Worm (Caenorhabditis elegans): ENCODE results near the gene fahd-1.

ce11 chrIII:7866189-7866588, 25.9 kb upstream of the fahd-1 start, which contains the start of gene cup-4:
- no peak for TF ChIP-seq pqm-1 (tag; optimal IDR thresholded peaks at IDR 0.05)
- no peak for TF ChIP-seq ceh-32 (tag; optimal IDR thresholded peaks at IDR 0.05; ENCODE audit: poor library complexity)
- no peak for TF ChIP-seq ama-1 (optimal IDR thresholded peaks at IDR 0.05)
- TF ChIP-seq zfp-2 (tag; optimal IDR thresholded peaks at IDR 0.05), result no peak
- no peak for TF ChIP-seq skn-1 (tag; optimal IDR thresholded peaks at IDR 0.05)

Measured in whole organism, L4 larva.